Worm (Caenorhabditis elegans): ENCODE data around the gene rpb-12.

rpb-12 gene

ce11 chrIV:9158969-9159800 lies 12.5 kb upstream of the rpb-12 start, which contains the start of gene pcp-3:
TSS of gene pcp-3 (minus strand) at chrIV:9159019.
- TF ChIP-seq ref-1 (GFP tag; conservative IDR thresholded peaks at IDR 0.05) (no peak), med-1 (GFP tag; optimal IDR thresholded peaks at IDR 0.05; ENCODE audit: insufficient read depth) (no peak), T22C8.4 (GFP tag; IDR thresholded peaks at IDR 0.05) (no peak), ztf-29 (GFP tag; IDR thresholded peaks at IDR 0.05) (no peak), klf-2 (GFP tag; conservative IDR thresholded peaks at IDR 0.05) (no peak), flt-1 (GFP tag; IDR thresholded peaks at IDR 0.05) (no peak)

DNA sequence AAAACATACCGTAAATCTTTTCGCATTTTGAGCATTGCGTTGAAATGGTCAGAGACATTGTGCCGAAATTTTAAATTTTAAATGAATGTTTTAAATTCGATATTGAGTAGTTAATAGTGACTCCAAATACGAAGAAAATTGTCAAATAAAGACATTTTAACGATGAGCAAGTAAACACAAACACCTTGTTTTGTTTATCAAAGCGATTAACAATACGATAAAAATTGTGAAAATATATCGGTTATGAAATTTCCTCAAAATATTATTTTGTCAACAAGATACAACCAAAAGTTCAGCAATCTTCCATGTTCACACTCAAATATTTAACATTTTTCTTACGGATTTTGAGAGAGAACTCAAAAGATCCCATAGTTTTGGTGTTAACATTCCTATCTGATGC lies 7.6 kb upstream of the rpb-12 start, which contains the start of gene F23B2.10:
Gene F23B2.10 (minus strand): TSS at position 101 of the 400 bp plus-strand sequence.
- no peak for TF ChIP-seq klf-2 (GFP tag; conservative IDR thresholded peaks at IDR 0.05)
- no peak for TF ChIP-seq ref-1 (GFP tag; conservative IDR thresholded peaks at IDR 0.05)
- no peak for TF ChIP-seq ztf-23 (GFP tag; IDR thresholded peaks at IDR 0.05)
- no peak for TF ChIP-seq cog-1 (tag; optimal IDR thresholded peaks at IDR 0.05)
- no peak for TF ChIP-seq tab-1 (GFP tag; IDR thresholded peaks at IDR 0.05)
- no peak for TF ChIP-seq ztf-29 (GFP tag; IDR thresholded peaks at IDR 0.05)
- no peak for TF ChIP-seq flt-1 (GFP tag; IDR thresholded peaks at IDR 0.05)
- no peak for TF ChIP-seq med-1 (GFP tag; optimal IDR thresholded peaks at IDR 0.05; ENCODE audit: insufficient read depth)
- TF ChIP-seq T22C8.4 (GFP tag; IDR thresholded peaks at IDR 0.05) = no peak

DNA sequence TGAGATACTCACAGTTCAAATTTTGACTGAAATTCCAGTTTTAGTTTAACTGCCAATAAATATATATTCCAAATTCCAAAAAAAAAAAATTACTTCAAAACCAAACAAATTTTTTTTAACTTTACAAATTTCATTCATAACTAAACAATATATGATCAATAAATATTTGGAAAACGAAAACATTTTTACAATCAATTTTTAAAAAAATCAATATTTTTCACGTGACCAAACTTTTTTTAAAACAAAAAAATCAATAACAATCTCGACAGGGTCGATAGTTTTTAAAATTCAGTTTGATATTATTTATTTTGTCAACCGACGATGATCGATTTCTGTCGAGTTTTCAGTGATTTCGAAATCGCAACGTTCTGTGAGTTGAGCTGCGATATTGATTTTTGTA lies 3.5 kb upstream of the rpb-12 start, which contains the start of gene F23B2.7:
Gene F23B2.7 (plus strand): TSS at position 301 of the 400 bp plus-strand sequence.
- TF ChIP-seq tab-1 (GFP tag; IDR thresholded peaks at IDR 0.05) (no peak), flt-1 (GFP tag; IDR thresholded peaks at IDR 0.05) (no peak), med-1 (GFP tag; optimal IDR thresholded peaks at IDR 0.05; ENCODE audit: insufficient read depth) (no peak), cog-1 (tag; optimal IDR thresholded peaks at IDR 0.05) (no peak), ztf-29 (GFP tag; IDR thresholded peaks at IDR 0.05) (no peak), ref-1 (GFP tag; conservative IDR thresholded peaks at IDR 0.05) (no peak)

ce11 chrIV:9146111-9146510 lies 558 bp downstream of the rpb-12 start, which contains the start of gene daf-10:
TSS of gene daf-10 (minus strand) at chrIV:9146211.
- TF ChIP-seq ztf-23 (GFP tag; IDR thresholded peaks at IDR 0.05) (no peak), T22C8.4 (GFP tag; IDR thresholded peaks at IDR 0.05) (no peak), klf-2 (GFP tag; conservative IDR thresholded peaks at IDR 0.05) (no peak), med-1 (GFP tag; optimal IDR thresholded peaks at IDR 0.05; ENCODE audit: insufficient read depth) (no peak), flt-1 (GFP tag; IDR thresholded peaks at IDR 0.05) (no peak), tab-1 (GFP tag; IDR thresholded peaks at IDR 0.05) (no peak), ztf-29 (GFP tag; IDR thresholded peaks at IDR 0.05) (no peak), cog-1 (tag; optimal IDR thresholded peaks at IDR 0.05) (no peak), ref-1 (GFP tag; conservative IDR thresholded peaks at IDR 0.05) (no peak)

- no peak for TF ChIP-seq cog-1 (tag; optimal IDR thresholded peaks at IDR 0.05)
- no peak for TF ChIP-seq T22C8.4 (GFP tag; IDR thresholded peaks at IDR 0.05)
- TF ChIP-seq ref-1 (GFP tag; conservative IDR thresholded peaks at IDR 0.05) = no peak
- no peak for TF ChIP-seq klf-2 (GFP tag; conservative IDR thresholded peaks at IDR 0.05)
- no peak for TF ChIP-seq ztf-29 (GFP tag; IDR thresholded peaks at IDR 0.05)
- no peak for TF ChIP-seq flt-1 (GFP tag; IDR thresholded peaks at IDR 0.05)
- no peak for TF ChIP-seq ztf-23 (GFP tag; IDR thresholded peaks at IDR 0.05)
- TF ChIP-seq tab-1 (GFP tag; IDR thresholded peaks at IDR 0.05) = no peak
- no peak for TF ChIP-seq med-1 (GFP tag; optimal IDR thresholded peaks at IDR 0.05; ENCODE audit: insufficient read depth)
These were observed 2.3 kb downstream of the rpb-12 start, which contains the start of gene flp-1 for ce11 chrIV:9144405-9144804. TSS of gene flp-1 (plus strand) at chrIV:9144705.

- no peak for TF ChIP-seq klf-2 (GFP tag; conservative IDR thresholded peaks at IDR 0.05)
- TF ChIP-seq cog-1 (tag; optimal IDR thresholded peaks at IDR 0.05) = no peak
- no peak for TF ChIP-seq ztf-23 (GFP tag; IDR thresholded peaks at IDR 0.05)
- no peak for TF ChIP-seq ref-1 (GFP tag; conservative IDR thresholded peaks at IDR 0.05)
- no peak for TF ChIP-seq T22C8.4 (GFP tag; IDR thresholded peaks at IDR 0.05)
- TF ChIP-seq med-1 (GFP tag; optimal IDR thresholded peaks at IDR 0.05; ENCODE audit: insufficient read depth) = no peak
- TF ChIP-seq tab-1 (GFP tag; IDR thresholded peaks at IDR 0.05) = no peak
- no peak for TF ChIP-seq ztf-29 (GFP tag; IDR thresholded peaks at IDR 0.05)
- TF ChIP-seq flt-1 (GFP tag; IDR thresholded peaks at IDR 0.05) = no peak
These were observed 6.4 kb downstream of the rpb-12 start for ce11 chrIV:9140172-9140805.

- no peak for TF ChIP-seq klf-2 (GFP tag; conservative IDR thresholded peaks at IDR 0.05)
- TF ChIP-seq ztf-29 (GFP tag; IDR thresholded peaks at IDR 0.05) = no peak
- TF ChIP-seq ref-1 (GFP tag; conservative IDR thresholded peaks at IDR 0.05) = no peak
These were observed 11.3 kb downstream of the rpb-12 start, which contains the start of gene delm-1 for ce11 chrIV:9135377-9135776. TSS of gene delm-1 (minus strand) at chrIV:9135477.

DNA sequence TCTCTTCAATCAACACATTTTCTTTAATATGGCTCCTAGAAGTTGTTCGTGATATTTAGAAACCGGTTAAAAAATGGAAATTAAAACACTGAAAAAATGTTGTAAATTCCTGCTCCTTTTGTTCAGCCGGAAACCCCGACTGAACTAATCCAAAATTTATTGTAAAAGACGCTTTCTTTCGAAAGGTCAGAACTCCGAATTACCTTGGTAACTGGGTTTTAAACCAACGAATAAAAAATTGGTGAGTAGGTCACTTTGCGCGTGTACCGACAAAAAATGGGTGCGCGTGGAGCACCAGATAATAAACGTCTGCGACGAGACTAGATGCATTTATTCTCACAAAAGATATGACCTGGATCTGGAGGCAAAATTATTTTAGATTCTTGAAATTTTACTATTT lies 16.1 kb downstream of the rpb-12 start:
- no peak for TF ChIP-seq ref-1 (GFP tag; conservative IDR thresholded peaks at IDR 0.05)
- no peak for TF ChIP-seq klf-2 (GFP tag; conservative IDR thresholded peaks at IDR 0.05)
- TF ChIP-seq tab-1 (GFP tag; IDR thresholded peaks at IDR 0.05) = no peak
- no peak for TF ChIP-seq cog-1 (tag; optimal IDR thresholded peaks at IDR 0.05)
- TF ChIP-seq ztf-23 (GFP tag; IDR thresholded peaks at IDR 0.05) = no peak
- no peak for TF ChIP-seq T22C8.4 (GFP tag; IDR thresholded peaks at IDR 0.05)
- no peak for TF ChIP-seq med-1 (GFP tag; optimal IDR thresholded peaks at IDR 0.05; ENCODE audit: insufficient read depth)

ce11 chrIV:9121545-9121944 lies 25.1 kb downstream of the rpb-12 start:
- no peak for TF ChIP-seq klf-2 (GFP tag; conservative IDR thresholded peaks at IDR 0.05)
- TF ChIP-seq flt-1 (GFP tag; IDR thresholded peaks at IDR 0.05) = no peak
- TF ChIP-seq med-1 (GFP tag; optimal IDR thresholded peaks at IDR 0.05; ENCODE audit: insufficient read depth) = no peak
- no peak for TF ChIP-seq ztf-23 (GFP tag; IDR thresholded peaks at IDR 0.05)
- no peak for TF ChIP-seq tab-1 (GFP tag; IDR thresholded peaks at IDR 0.05)
- TF ChIP-seq T22C8.4 (GFP tag; IDR thresholded peaks at IDR 0.05) = no peak
- TF ChIP-seq ref-1 (GFP tag; conservative IDR thresholded peaks at IDR 0.05) = no peak
- no peak for TF ChIP-seq cog-1 (tag; optimal IDR thresholded peaks at IDR 0.05)
- TF ChIP-seq ztf-29 (GFP tag; IDR thresholded peaks at IDR 0.05) = no peak

All from whole organism, midembryonic.